Fruit fly (Drosophila melanogaster) S2 (cell line): ENCODE data around the gene CG8814.

ENCODE experiments used
- CG8478 ChIP-seq: fragments of >200 bp; optimal IDR thresholded peaks from 2 replicates; lab custom pipeline; 2018
- CTCF ChIP-seq, 2 experiments: fragments of >200 bp; optimal IDR thresholded peaks; 2 replicates each; lab custom pipeline; 2018

CG8814 gene

dm6 chr2L:2874542-2875194 lies at the start of gene CG8814:
Gene CG8814 (plus strand): TSS chr2L:2874890.
- TF ChIP-seq CG8478: no peak
- TF ChIP-seq CTCF (optimal IDR thresholded peaks at IDR 0.05; lab: Kevin White, UChicago): no peak

DNA sequence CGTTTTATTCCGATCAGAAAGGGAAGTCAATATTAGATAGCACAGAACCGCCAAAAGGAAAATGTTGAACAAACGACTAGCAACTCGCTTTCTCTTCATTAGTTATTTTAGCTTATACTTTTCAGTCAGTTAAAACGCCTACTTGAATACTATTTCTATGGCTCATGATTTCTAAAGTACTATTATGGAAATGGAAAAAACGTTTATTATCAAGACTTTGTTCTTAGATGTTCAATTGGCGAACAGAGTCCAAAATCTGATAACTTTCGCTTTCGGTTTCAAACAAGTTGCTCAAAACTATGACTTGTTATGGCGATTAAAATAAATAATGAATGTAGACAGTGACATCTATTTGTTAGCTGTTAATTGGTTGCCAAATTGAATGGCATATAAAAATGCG lies 49.3 kb upstream of the CG8814 start, which contains the start of gene CG3123:
TSS of gene CG3123 (minus strand) at position 101 of the 400 bp plus-strand sequence.
- TF ChIP-seq CG8478 (no peak), CTCF (optimal IDR thresholded peaks at IDR 0.05; lab: Kevin White, UChicago) (no peak)

dm6 chr2L:2829637-2830340 lies 44.9 kb upstream of the CG8814 start, which contains the start of gene Duox:
Gene Duox (minus strand): TSS chr2L:2830248.
- no peak for TF ChIP-seq CTCF (optimal IDR thresholded peaks at IDR 0.05; lab: Kevin White, UChicago)

- TF ChIP-seq CTCF (optimal IDR thresholded peaks at IDR 0.05; lab: Kevin White, UChicago) (no peak), CG8478 (no peak)
Measured at dm6 chr2L:2830341-2830800, 44.3 kb upstream of the CG8814 start.

DNA sequence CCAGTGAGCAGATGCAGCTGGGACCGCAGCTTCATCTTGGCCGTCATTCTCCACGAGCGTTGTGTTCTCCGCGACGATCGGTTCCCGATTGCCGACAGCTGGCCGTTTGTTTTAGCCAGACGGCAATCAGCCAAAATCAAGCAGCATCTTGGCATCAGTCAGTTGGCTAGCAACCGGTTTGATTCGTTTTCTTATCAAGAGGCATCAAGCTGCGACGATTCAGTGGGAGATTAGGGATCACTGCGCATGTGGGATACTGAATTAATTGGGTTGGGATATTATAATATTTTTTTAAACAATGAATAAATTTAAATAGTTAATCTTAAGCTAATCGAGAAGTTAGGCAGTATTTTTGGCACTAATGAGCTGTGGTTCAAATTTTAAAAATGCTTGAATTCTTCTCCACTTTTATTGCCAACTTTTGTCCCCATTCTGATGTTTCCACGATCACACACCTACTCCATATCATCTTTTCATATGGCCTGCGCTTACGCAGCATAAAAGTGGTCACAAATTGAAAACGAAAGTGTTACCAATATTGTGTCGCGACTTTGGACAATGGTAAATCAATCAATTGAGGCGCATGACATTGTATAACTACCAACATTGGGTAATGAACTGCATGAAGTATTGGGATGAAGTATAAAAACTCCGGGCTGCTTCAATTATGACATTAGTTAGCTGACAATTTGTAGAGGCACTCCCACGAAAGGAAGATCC lies 36.8 kb upstream of the CG8814 start, which contains the start of the genes CG3119 and Cpr23B:
TSS of gene CG3119 (minus strand) at position 92 of the 720 bp plus-strand sequence.
TSS of gene Cpr23B (plus strand) at position 670 of the 720 bp plus-strand sequence.
- TF ChIP-seq CG8478: no peak
- no peak for TF ChIP-seq CTCF (optimal IDR thresholded peaks at IDR 0.05; lab: Kevin White, UChicago)

DNA sequence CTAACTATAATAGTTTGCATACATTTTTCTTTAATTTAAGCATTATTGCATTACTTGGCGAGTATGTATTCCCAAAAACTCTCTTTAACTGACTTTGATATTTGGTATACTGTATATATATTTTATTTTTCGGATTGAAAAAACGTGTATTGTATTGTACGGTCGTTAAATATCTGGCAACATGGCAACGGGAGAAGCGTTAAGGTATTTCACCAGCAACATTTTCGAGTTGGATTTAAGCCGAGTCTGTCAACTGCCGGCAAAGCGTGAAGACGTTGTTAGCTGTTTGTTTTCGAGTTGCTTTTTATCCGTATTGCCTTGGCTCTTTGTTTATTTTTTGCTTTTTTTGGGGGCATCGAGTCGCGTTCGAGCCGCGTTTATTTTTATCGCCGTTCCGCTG lies 34.8 kb upstream of the CG8814 start, which contains the start of gene CG2975:
TSS of gene CG2975 (plus strand) at position 275 of the 400 bp plus-strand sequence.
- TF ChIP-seq CG8478 (no peak), CTCF (optimal IDR thresholded peaks at IDR 0.05; lab: Kevin White, UChicago) (no peak)

DNA sequence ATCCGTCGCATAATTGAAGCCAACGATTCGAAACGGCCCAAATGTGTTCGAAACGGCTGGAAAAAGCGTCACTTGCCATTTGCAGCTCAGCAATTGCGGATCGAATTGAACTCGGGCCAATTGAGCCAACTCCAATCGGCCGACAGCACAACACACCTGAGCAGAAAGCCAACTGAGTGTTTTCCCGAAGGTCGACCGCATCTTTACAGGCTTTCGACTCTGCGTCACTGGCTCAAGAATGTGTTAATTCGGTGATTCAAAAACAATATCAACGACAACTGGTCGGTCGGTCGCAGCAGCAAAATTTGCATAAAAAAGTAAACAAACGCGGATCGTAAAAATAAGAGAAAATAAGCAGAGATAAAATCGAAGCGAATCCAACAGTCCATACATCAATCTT lies 34.4 kb upstream of the CG8814 start:
- TF ChIP-seq CTCF (optimal IDR thresholded peaks at IDR 0.05; lab: Kevin White, UChicago) (no peak), CG8478 (no peak)

dm6 chr2L:2844413-2844812 lies 30.3 kb upstream of the CG8814 start, which contains the start of gene CG18558:
Gene CG18558 (minus strand): TSS chr2L:2844513.
- TF ChIP-seq CG8478 (no peak), CTCF (optimal IDR thresholded peaks at IDR 0.05; lab: Kevin White, UChicago) (no peak)

DNA sequence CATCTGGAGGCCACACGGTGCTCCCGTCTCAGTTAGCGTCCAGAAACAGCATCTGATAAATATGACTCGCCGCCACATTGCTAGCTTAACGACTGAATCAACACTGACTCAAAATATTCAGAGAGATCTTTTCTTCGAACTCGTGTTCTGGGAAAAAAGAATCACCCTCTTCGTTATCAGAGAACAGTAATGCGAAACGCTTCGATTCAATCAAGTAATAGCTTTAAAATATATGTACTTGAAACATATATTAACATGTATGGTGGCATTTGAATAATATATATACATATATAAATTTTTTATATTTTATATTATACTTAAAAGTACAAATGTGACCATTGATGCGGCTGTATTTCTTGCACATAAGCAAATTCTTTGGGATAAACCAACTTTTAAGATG lies 29.1 kb upstream of the CG8814 start, which contains the start of gene CG18557:
TSS of gene CG18557 (minus strand) at position 101 of the 400 bp plus-strand sequence.
- no peak for TF ChIP-seq CTCF (optimal IDR thresholded peaks at IDR 0.05; lab: Kevin White, UChicago)
- TF ChIP-seq CG8478: no peak

DNA sequence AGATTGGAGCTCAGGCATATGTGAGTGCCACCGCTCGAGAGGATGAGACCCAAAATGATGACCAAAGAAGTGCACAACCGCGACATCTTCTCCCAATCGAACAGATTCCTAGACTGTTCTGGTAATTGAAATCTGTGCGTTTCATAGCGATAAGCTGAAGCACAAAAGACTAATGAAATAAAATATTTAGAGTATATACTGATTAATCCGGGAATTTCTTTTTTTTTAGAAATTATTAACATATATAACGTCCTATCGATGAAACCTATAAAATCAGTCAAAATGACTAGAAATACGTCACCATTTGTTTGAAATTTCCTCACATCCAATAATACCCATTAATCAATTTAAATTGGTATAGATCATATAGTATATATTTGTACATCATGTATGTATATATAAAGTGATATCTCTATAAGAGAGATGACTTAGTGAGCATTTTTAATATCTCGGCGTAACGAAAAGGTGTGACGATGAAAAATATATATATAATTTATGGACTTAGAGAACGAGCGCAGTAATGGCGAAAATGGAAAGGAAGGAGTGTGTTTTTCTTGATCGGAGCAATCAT lies 27.5 kb upstream of the CG8814 start, which contains the start of the genes CG3117 and CG2983:
TSS of gene CG3117 (minus strand) at position 101 of the 571 bp plus-strand sequence.
TSS of gene CG2983 (plus strand) at position 521 of the 571 bp plus-strand sequence.
- no peak for TF ChIP-seq CTCF (optimal IDR thresholded peaks at IDR 0.05; lab: Kevin White, UChicago)
- TF ChIP-seq CG8478: no peak

dm6 chr2L:2851589-2851988 lies 23.1 kb upstream of the CG8814 start:
- TF ChIP-seq CTCF (optimal IDR thresholded peaks at IDR 0.05; lab: Kevin White, UChicago) (no peak), CG8478 (no peak)

DNA sequence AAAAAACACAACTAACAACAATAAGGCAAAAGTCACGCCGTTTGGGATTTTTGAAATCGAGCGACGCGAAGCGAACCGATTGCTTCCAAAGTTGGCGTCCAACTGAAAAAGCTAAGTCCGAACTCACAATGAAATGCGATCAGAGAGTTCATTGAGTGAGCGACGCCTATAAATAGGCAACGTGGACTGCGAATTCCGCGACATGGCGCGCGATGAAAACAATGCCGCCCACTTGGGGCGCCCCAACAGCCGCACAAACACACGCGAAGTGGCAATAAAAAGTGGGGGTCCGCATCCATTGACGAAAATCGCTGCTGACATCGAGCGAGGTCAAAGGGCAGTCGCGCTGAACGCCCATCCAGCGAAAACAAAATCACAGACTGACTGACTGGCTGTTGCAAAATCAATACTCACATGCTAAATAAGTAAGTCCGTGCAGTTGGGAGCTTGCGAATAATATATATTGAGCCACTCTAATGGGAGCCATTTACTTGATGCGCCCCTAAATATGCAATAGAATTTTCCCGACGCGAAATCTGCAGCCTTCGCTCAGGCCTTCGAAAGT lies 19.4 kb upstream of the CG8814 start:
- TF ChIP-seq CG8478: no peak
- peak in 1 of 2 experiments; percentile 57 for TF ChIP-seq CTCF (optimal IDR thresholded peaks at IDR 0.05; lab: Kevin White, UChicago)

- TF ChIP-seq CTCF (optimal IDR thresholded peaks at IDR 0.05; lab: Kevin White, UChicago) (peak; percentile 92 to 95), CG8478 (no peak)
Measured at dm6 chr2L:2855773-2856615, 18.7 kb upstream of the CG8814 start, which contains the start of the genes CG3104 and RpS21. Gene CG3104 (minus strand): TSS chr2L:2855778. Gene RpS21 (plus strand): TSS chr2L:2856070.
